Worm (Caenorhabditis elegans) whole organism, midembryonic: ENCODE data around the gene gss-1.

Experiments
- T22C8.4 ChIP-seq: fragments of 200-800 bp; sonication (Bioruptor generic); IDR thresholded peaks from 2 replicates; pipeline ENCODE4 v1.3.6; 2022; ENCODE audit warnings: missing genetic modification characterization, missing compliant biosample characterization
- flt-1 ChIP-seq: fragments of 200-800 bp; sonication (Bioruptor generic); IDR thresholded peaks from 2 replicates; pipeline ENCODE4 v1.3.6; 2022; ENCODE audit warnings: missing genetic modification characterization, missing compliant biosample characterization
- med-1 ChIP-seq: sonication (generic microtip); optimal IDR thresholded peaks from 2 replicates; lab custom pipeline; 2017; ENCODE audit warnings: missing genetic modification characterization, mild to moderate bottlenecking, missing compliant biosample characterization, antibody characterized with exemption, missing genetic modification reagents; ENCODE audit not compliant: insufficient read depth
- ref-1 ChIP-seq: fragments of 200-800 bp; sonication (Bioruptor generic); conservative IDR thresholded peaks from 2 replicates; pipeline ENCODE4 v1.3.6; 2022; ENCODE audit warnings: missing genetic modification reagents, missing genetic modification characterization, missing compliant biosample characterization
- ztf-23 ChIP-seq: fragments of 200-800 bp; sonication (Bioruptor generic); IDR thresholded peaks from 2 replicates; pipeline ENCODE4 v1.3.6; 2022; ENCODE audit warnings: missing genetic modification reagents, missing genetic modification characterization, missing compliant biosample characterization

DNA sequence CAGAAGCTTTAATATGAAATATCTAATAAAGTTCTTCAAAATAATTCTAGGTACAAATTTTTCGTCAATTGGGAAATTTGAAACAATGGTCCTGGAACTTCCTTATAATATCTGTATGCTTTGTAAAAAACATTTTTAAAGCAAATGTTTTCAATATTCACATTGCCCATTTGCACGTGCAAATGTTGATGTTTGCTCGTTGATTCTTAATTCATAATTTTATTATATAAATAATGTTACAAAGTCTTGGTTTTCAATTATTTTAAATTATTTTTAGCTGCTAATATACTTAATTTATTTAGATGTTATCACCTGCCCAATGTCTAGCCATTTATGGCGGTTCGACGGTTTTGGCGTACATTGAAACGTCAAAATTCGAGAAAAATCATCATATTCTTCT lies 5.7 kb upstream of the gss-1 start, which contains the start of gene M176.11:
- TF ChIP-seq flt-1 (GFP tag; lab: Robert Waterston, UW) (no peak), ref-1 (GFP tag; lab: Robert Waterston, UW) (no peak), T22C8.4 (GFP tag; lab: Robert Waterston, UW) (no peak), ztf-23 (no peak), med-1 (no peak)
